Worm (Caenorhabditis elegans) whole organism, L4/young adult: Measurements from ENCODE around the gene mlck-1.

Experiments
- W03F9.2 ChIP-seq: fragments of 150-350 bp; optimal IDR thresholded peaks from 2 replicates; lab custom pipeline; 2014; ENCODE audit warnings: missing biosample characterization, missing genetic modification characterization
- dao-5 ChIP-seq: sonication (generic microtip); optimal IDR thresholded peaks from 2 replicates; lab custom pipeline; 2016; ENCODE audit warnings: missing genotype, missing genetic modification characterization, moderate library complexity, missing compliant biosample characterization

DNA sequence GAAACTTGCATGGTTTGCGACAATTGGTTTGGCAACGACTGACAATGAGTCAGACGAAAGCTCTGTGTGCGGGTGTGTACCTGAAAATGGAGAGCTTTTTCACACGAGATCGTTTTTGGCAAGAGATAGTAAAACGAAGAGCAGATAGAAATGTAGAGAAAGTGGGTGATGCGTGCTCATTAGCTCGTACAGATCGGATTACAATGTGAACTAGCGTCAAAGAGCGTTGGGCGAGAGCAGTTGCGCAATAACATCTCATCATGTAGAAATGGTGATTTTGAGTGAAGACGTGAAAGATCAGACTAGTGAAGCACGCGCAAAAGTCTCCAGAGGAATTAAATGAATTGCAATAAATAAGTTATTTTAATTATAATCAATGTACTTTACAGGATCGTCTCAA lies 25.6 kb upstream of the mlck-1 start, which contains the start of gene flp-2:
- TF ChIP-seq W03F9.2 (tag; lab: Kevin White, UChicago) (no peak), dao-5 (tag; lab: Kevin White, UChicago) (no peak)
